Worm (Caenorhabditis elegans): ENCODE data around the gene C16C8.18.

DNA sequence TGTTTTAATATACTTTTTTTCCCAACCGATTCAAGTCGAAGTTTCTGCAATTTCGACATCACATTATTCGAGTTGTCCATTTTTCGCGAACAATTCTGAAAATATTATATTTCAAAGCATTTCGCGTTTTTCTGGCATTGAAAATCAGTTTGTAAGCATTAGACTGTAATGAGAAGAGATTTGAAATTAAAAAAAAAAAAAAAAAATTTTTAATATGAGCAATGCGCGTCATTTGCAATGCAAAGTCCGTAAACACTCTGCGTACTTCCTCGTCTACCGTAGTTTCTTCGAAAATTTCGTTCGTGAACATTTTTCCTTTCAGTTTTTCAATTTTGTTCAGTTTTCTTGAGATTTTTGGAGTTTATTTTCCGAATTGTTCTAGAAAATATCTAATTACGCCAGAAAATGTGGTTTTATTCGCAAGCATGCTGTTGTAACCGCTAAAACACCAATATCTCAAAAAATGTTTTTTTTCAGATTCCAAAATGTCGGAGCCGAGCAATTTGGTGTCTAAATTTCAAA lies 15.8 kb downstream of the C16C8.18 start, which contains the start of the genes C16C8.5 and C16C8.16:
- TF ChIP-seq unc-39 (tag; optimal IDR thresholded peaks at IDR 0.05) (no peak), unc-55 (GFP tag; optimal IDR thresholded peaks at IDR 0.05) (no peak), skn-1 (tag; optimal IDR thresholded peaks at IDR 0.05) (no peak)

Data from whole organism, L2 larva.